Fruit fly (Drosophila melanogaster) whole organism, embryonic: ENCODE measurements around the gene Rab3-GAP.
A peak's percentile ranks its signal among the peaks of the same experiment; 100 is the strongest.

Source experiments
- Atf3 ChIP-seq: fragments of 200-800 bp; sonication (Bioruptor generic); optimal IDR thresholded peaks from 3 replicates; lab custom pipeline; 2016; ENCODE audit warnings: missing biosample characterization, missing genetic modification characterization
- CG10147 ChIP-seq: fragments of 200-800 bp; sonication (Bioruptor generic); optimal IDR thresholded peaks from 2 replicates; lab custom pipeline; 2019; ENCODE audit warnings: missing biosample characterization, mild to moderate bottlenecking, missing genetic modification characterization, moderate library complexity
- CG11456 ChIP-seq: fragments of 200-800 bp; sonication (Bioruptor generic); IDR thresholded peaks from 3 replicates; pipeline ENCODE4 v1.3.6; 2022; ENCODE audit warnings: missing biosample characterization, missing genetic modification characterization
- CG12104 ChIP-seq: fragments of 200-800 bp; sonication (Bioruptor generic); optimal IDR thresholded peaks from 3 replicates; lab custom pipeline; 2016; ENCODE audit warnings: missing biosample characterization, missing genetic modification characterization
- CG13287 ChIP-seq: fragments of 200-800 bp; sonication (Bioruptor generic); IDR thresholded peaks from 2 replicates; pipeline ENCODE4 v1.3.6; 2022; ENCODE audit warnings: missing biosample characterization, missing genetic modification characterization; ENCODE audit not compliant: partially characterized antibody
- CG14050 ChIP-seq: fragments of 200-800 bp; sonication (Bioruptor generic); IDR thresholded peaks from 3 replicates; pipeline ENCODE4 v1.3.6; 2022; ENCODE audit warnings: missing biosample characterization, missing genetic modification characterization
- CG15011 ChIP-seq: fragments of 200-800 bp; sonication (Bioruptor generic); optimal IDR thresholded peaks from 3 replicates; lab custom pipeline; 2018; ENCODE audit warnings: missing biosample characterization, mild to moderate bottlenecking, missing genetic modification characterization
- CG1603 ChIP-seq: fragments of 200-800 bp; sonication (Bioruptor generic); optimal IDR thresholded peaks from 2 replicates; lab custom pipeline; 2019; ENCODE audit warnings: missing biosample characterization, mild to moderate bottlenecking, missing genetic modification characterization, moderate library complexity
- CG16815 ChIP-seq: fragments of 200-800 bp; sonication (Bioruptor generic); optimal IDR thresholded peaks from 3 replicates; lab custom pipeline; 2017; ENCODE audit warnings: missing biosample characterization, mild to moderate bottlenecking, missing genetic modification characterization
- CG17328 ChIP-seq: fragments of 200-800 bp; sonication (Bioruptor generic); IDR thresholded peaks from 2 replicates; pipeline ENCODE4 v1.3.6; 2022; ENCODE audit warnings: missing biosample characterization, missing genetic modification characterization
- CG1832 ChIP-seq: fragments of 200-800 bp; sonication (Bioruptor generic); optimal IDR thresholded peaks from 2 replicates; lab custom pipeline; 2017; ENCODE audit warnings: missing biosample characterization, mild to moderate bottlenecking, missing genetic modification characterization, inconsistent platforms
- CG34224 ChIP-seq: fragments of 200-800 bp; sonication (Bioruptor generic); IDR thresholded peaks from 3 replicates; pipeline ENCODE4 v1.3.6; 2022; ENCODE audit warnings: missing biosample characterization, missing genetic modification characterization; ENCODE audit not compliant: partially characterized antibody
- CG6175 ChIP-seq: fragments of 200-800 bp; sonication (Bioruptor generic); IDR thresholded peaks from 3 replicates; pipeline ENCODE4 v1.3.6; 2022; ENCODE audit warnings: missing biosample characterization, missing genetic modification characterization
- CG6254 ChIP-seq: fragments of 200-800 bp; sonication (Bioruptor generic); optimal IDR thresholded peaks from 3 replicates; lab custom pipeline; 2017; ENCODE audit warnings: mild to moderate bottlenecking, missing biosample characterization, missing genetic modification reagents, missing genetic modification characterization
- CG6654 ChIP-seq: fragments of 200-800 bp; sonication (Bioruptor generic); optimal IDR thresholded peaks from 2 replicates; lab custom pipeline; 2017; ENCODE audit warnings: missing biosample characterization, mild to moderate bottlenecking, missing genetic modification characterization
- CG7271 ChIP-seq: fragments of 200-800 bp; sonication (Bioruptor generic); optimal IDR thresholded peaks from 2 replicates; lab custom pipeline; 2018; ENCODE audit warnings: missing biosample characterization, mild to moderate bottlenecking, missing genetic modification characterization, moderate library complexity
- CG7786 ChIP-seq: fragments of 200-800 bp; sonication (Bioruptor generic); optimal IDR thresholded peaks from 2 replicates; lab custom pipeline; 2016; ENCODE audit warnings: missing biosample characterization, missing genetic modification characterization
- CG9437 ChIP-seq: fragments of 200-800 bp; sonication (Bioruptor generic); optimal IDR thresholded peaks from 2 replicates; lab custom pipeline; 2018; ENCODE audit warnings: missing biosample characterization, mild to moderate bottlenecking, missing genetic modification characterization
- CG9817 ChIP-seq: fragments of 200-800 bp; sonication (Bioruptor generic); optimal IDR thresholded peaks from 2 replicates; lab custom pipeline; 2018; ENCODE audit warnings: missing biosample characterization, mild to moderate bottlenecking, missing genetic modification characterization, moderate library complexity
- CG9932 ChIP-seq: fragments of 200-800 bp; sonication (Bioruptor generic); IDR thresholded peaks from 2 replicates; pipeline ENCODE4 v1.3.6; 2022; ENCODE audit warnings: missing biosample characterization, missing genetic modification characterization
- CHES-1-like ChIP-seq: fragments of 200-800 bp; sonication (Bioruptor generic); optimal IDR thresholded peaks from 2 replicates; lab custom pipeline; 2016; ENCODE audit warnings: missing biosample characterization, missing genetic modification characterization
- Camta ChIP-seq: fragments of 200-800 bp; sonication (Bioruptor generic); optimal IDR thresholded peaks from 2 replicates; lab custom pipeline; 2016; ENCODE audit warnings: missing biosample characterization, missing genetic modification characterization
- CoRest ChIP-seq: fragments of 200-800 bp; sonication (Bioruptor generic); optimal IDR thresholded peaks from 3 replicates; lab custom pipeline; 2018; ENCODE audit warnings: missing biosample characterization, mild to moderate bottlenecking, missing genetic modification characterization, moderate library complexity
- D ChIP-seq, 2 experiments: fragments of 200-800 bp in 1 of 2; fragments of >200 bp in 1 of 2; sonication (Bioruptor generic) in 1 of 2; optimal IDR thresholded peaks; 2 replicates in 1 of 2; 3 replicates in 1 of 2; lab custom pipeline; 2017; ENCODE audit warnings: mild to moderate bottlenecking in 1 of 2, missing biosample characterization in 1 of 2, missing genetic modification characterization in 1 of 2, missing genetic modification reagents in 1 of 2
- Dp ChIP-seq: fragments of 200-800 bp; sonication (Bioruptor generic); optimal IDR thresholded peaks from 2 replicates; lab custom pipeline; 2018; ENCODE audit warnings: missing biosample characterization, mild to moderate bottlenecking, missing genetic modification characterization, moderate library complexity
- Dref ChIP-seq: fragments of 200-800 bp; sonication (Bioruptor generic); IDR thresholded peaks from 2 replicates; pipeline ENCODE4 v1.3.6; 2022; ENCODE audit warnings: missing biosample characterization, missing genetic modification characterization
- Fer2 ChIP-seq: fragments of 200-800 bp; sonication (Bioruptor generic); optimal IDR thresholded peaks from 2 replicates; lab custom pipeline; 2018; ENCODE audit warnings: missing biosample characterization, mild to moderate bottlenecking, missing genetic modification characterization, moderate library complexity
- Fer3 ChIP-seq: fragments of 200-800 bp; sonication (Bioruptor generic); optimal IDR thresholded peaks from 2 replicates; lab custom pipeline; 2018; ENCODE audit warnings: missing biosample characterization, mild to moderate bottlenecking, missing genetic modification characterization, moderate library complexity
- H2.0 ChIP-seq: fragments of 200-800 bp; sonication (Bioruptor generic); IDR thresholded peaks from 2 replicates; pipeline ENCODE4 v1.3.6; 2022; ENCODE audit warnings: missing biosample characterization, missing genetic modification characterization
- Mad ChIP-seq: fragments of 200-800 bp; sonication (Bioruptor generic); optimal IDR thresholded peaks from 2 replicates; lab custom pipeline; 2016; ENCODE audit warnings: missing biosample characterization, missing genetic modification characterization
- Ravus ChIP-seq: fragments of 200-800 bp; sonication (Bioruptor generic); IDR thresholded peaks from 2 replicates; pipeline ENCODE4 v1.3.6; 2022; ENCODE audit warnings: missing biosample characterization, missing genetic modification characterization
- Scr ChIP-seq: fragments of 200-800 bp; sonication (Bioruptor generic); IDR thresholded peaks from 2 replicates; pipeline ENCODE4 v1.3.6; 2022; ENCODE audit warnings: missing biosample characterization, missing genetic modification characterization; ENCODE audit not compliant: partially characterized antibody
- Xrp1 ChIP-seq: fragments of 200-800 bp; sonication (Bioruptor generic); IDR thresholded peaks from 2 replicates; pipeline ENCODE4 v1.3.6; 2022; ENCODE audit warnings: missing biosample characterization, missing genetic modification characterization
- al ChIP-seq: fragments of 200-800 bp; sonication (Bioruptor generic); IDR thresholded peaks from 2 replicates; pipeline ENCODE4 v1.3.6; 2022; ENCODE audit warnings: missing biosample characterization, missing genetic modification characterization
- ato ChIP-seq: fragments of 200-800 bp; sonication (Bioruptor generic); IDR thresholded peaks from 2 replicates; pipeline ENCODE4 v1.3.6; 2022; ENCODE audit warnings: missing biosample characterization, missing genetic modification characterization; ENCODE audit not compliant: partially characterized antibody
- ci ChIP-seq: fragments of 200-800 bp; sonication (Bioruptor generic); IDR thresholded peaks from 3 replicates; pipeline ENCODE4 v1.3.6; 2022; ENCODE audit warnings: missing biosample characterization, missing genetic modification characterization
- corto ChIP-seq: fragments of 200-800 bp; sonication (Bioruptor generic); optimal IDR thresholded peaks from 2 replicates; lab custom pipeline; 2016; ENCODE audit warnings: missing biosample characterization, mild to moderate bottlenecking, missing genetic modification characterization, moderate library complexity
- en ChIP-seq: fragments of 200-800 bp; sonication (Bioruptor generic); optimal IDR thresholded peaks from 2 replicates; lab custom pipeline; 2016; ENCODE audit warnings: missing biosample characterization, missing genetic modification characterization
- fd3F ChIP-seq: fragments of 200-800 bp; sonication (Bioruptor generic); optimal IDR thresholded peaks from 2 replicates; lab custom pipeline; 2018; ENCODE audit warnings: missing biosample characterization, mild to moderate bottlenecking, missing genetic modification characterization, moderate library complexity
- grau ChIP-seq: fragments of 200-800 bp; optimal IDR thresholded peaks from 3 replicates; lab custom pipeline; 2019; ENCODE audit warnings: missing biosample characterization, mild to moderate bottlenecking, missing genetic modification characterization, moderate library complexity
- grn ChIP-seq: fragments of 200-800 bp; sonication (Bioruptor generic); optimal IDR thresholded peaks from 3 replicates; lab custom pipeline; 2017; ENCODE audit warnings: missing biosample characterization, missing genetic modification characterization
- ken ChIP-seq: fragments of 200-800 bp; sonication (Bioruptor generic); IDR thresholded peaks from 3 replicates; pipeline ENCODE4 v1.3.6; 2022; ENCODE audit warnings: missing biosample characterization, missing genetic modification characterization
- mam ChIP-seq: fragments of 200-800 bp; sonication (Bioruptor generic); optimal IDR thresholded peaks from 3 replicates; lab custom pipeline; 2016; ENCODE audit warnings: missing biosample characterization, missing genetic modification characterization
- nau ChIP-seq: fragments of 200-800 bp; sonication (Bioruptor generic); optimal IDR thresholded peaks from 3 replicates; lab custom pipeline; 2017; ENCODE audit warnings: missing biosample characterization, mild to moderate bottlenecking, missing genetic modification characterization, missing genetic modification reagents
- nerfin-1 ChIP-seq: fragments of 200-800 bp; sonication (Bioruptor generic); optimal IDR thresholded peaks from 3 replicates; lab custom pipeline; 2019; ENCODE audit warnings: missing biosample characterization, mild to moderate bottlenecking, missing genetic modification characterization, moderate library complexity
- pb ChIP-seq: fragments of 200-800 bp; sonication (Bioruptor generic); optimal IDR thresholded peaks from 3 replicates; lab custom pipeline; 2016; ENCODE audit warnings: missing biosample characterization, missing genetic modification characterization
- pita ChIP-seq: fragments of 200-800 bp; sonication (Bioruptor generic); optimal IDR thresholded peaks from 2 replicates; lab custom pipeline; 2017; ENCODE audit warnings: missing biosample characterization, mild to moderate bottlenecking, missing genetic modification characterization
- sim ChIP-seq: fragments of 200-800 bp; sonication (Bioruptor generic); IDR thresholded peaks from 2 replicates; pipeline ENCODE4 v1.3.6; 2022; ENCODE audit warnings: missing biosample characterization, missing genetic modification characterization
- tin ChIP-seq: fragments of 200-800 bp; sonication (Bioruptor generic); optimal IDR thresholded peaks from 3 replicates; lab custom pipeline; 2016; ENCODE audit warnings: missing biosample characterization, missing genetic modification characterization
- zfh1 ChIP-seq: fragments of 200-800 bp; sonication (Bioruptor generic); IDR thresholded peaks from 3 replicates; pipeline ENCODE4 v1.3.6; 2022; ENCODE audit warnings: missing biosample characterization, missing genetic modification characterization

The Rab3-GAP gene

dm6 chr2L:12055837-12056388, 7.1 kb downstream of the Rab3-GAP start, which contains the start of the genes JhI-21, RpL7-like and CG34164 (continued):
- TF ChIP-seq CG11456 (GFP tag; lab: Robert Waterston, UW) (no peak), CG1832 (GFP tag; lab: Kevin White, UChicago) (no peak), en (GFP tag; lab: Kevin White, UChicago) (no peak), grau (tag; lab: Kevin White, UChicago) (no peak), fd3F (GFP tag; lab: Kevin White, UChicago) (no peak), Mad (GFP tag; lab: Kevin White, UChicago) (no peak), CG15011 (GFP tag; lab: Kevin White, UChicago) (no peak), CG17328 (GFP tag; lab: Robert Waterston, UW) (no peak), grn (no peak), CG6654 (no peak), CG6254 (GFP tag; lab: Kevin White, UChicago) (no peak), mam (no peak), Fer2 (no peak), al (GFP tag; lab: Robert Waterston, UW) (no peak), CG7271 (tag; lab: Kevin White, UChicago) (no peak), H2.0 (GFP tag; lab: Robert Waterston, UW) (no peak), tin (GFP tag; lab: Kevin White, UChicago) (no peak), CG9437 (no peak), corto (GFP tag; lab: Kevin White, UChicago) (no peak), ken (GFP tag; lab: Robert Waterston, UW) (no peak), Xrp1 (no peak), Dp (GFP tag; lab: Kevin White, UChicago) (peak; percentile 98), CoRest (tag; lab: Kevin White, UChicago) (no peak), CG10147 (peak; percentile 28), pita (GFP tag; lab: Kevin White, UChicago) (no peak), Dref (GFP tag; lab: Robert Waterston, UW) (peak; percentile 93), CG14050 (GFP tag; lab: Robert Waterston, UW) (no peak), CG13287 (peak; percentile 77), CG12104 (no peak), CG6175 (no peak), CHES-1-like (GFP tag; lab: Kevin White, UChicago) (no peak), Ravus (GFP tag; lab: Robert Waterston, UW) (no peak), Camta (GFP tag; lab: Kevin White, UChicago) (no peak), nau (GFP tag; lab: Kevin White, UChicago) (no peak), Atf3 (no peak), CG9817 (no peak), pb (GFP tag; lab: Kevin White, UChicago) (no peak), Scr (GFP tag; lab: Robert Waterston, UW) (peak; percentile 66), CG34224 (GFP tag; lab: Robert Waterston, UW) (peak; percentile 65; the same call in 1 of the 3 replicates), zfh1 (GFP tag; lab: Robert Waterston, UW) (peak; percentile 30; the same call in 1 of the 3 replicates), ato (GFP tag; lab: Robert Waterston, UW) (peak; percentile 31; the same call in 1 of the 2 replicates), ci (GFP tag; lab: Robert Waterston, UW) (no peak), D (optimal IDR thresholded peaks at IDR 0.05; lab: Kevin White, UChicago) (no peak), D (GFP tag; optimal IDR thresholded peaks at IDR 0.05; lab: Kevin White, UChicago) (no peak), nerfin-1 (tag; lab: Kevin White, UChicago) (peak; percentile 98), CG1603 (tag; lab: Kevin White, UChicago) (no peak), CG9932 (GFP tag; lab: Robert Waterston, UW) (no peak), Fer3 (tag; lab: Kevin White, UChicago) (no peak), sim (GFP tag; lab: Robert Waterston, UW) (no peak), CG16815 (GFP tag; lab: Kevin White, UChicago) (no peak), CG7786 (GFP tag; lab: Kevin White, UChicago) (no peak)
